Worm (Caenorhabditis elegans) whole organism, L3 larva: ENCODE results near the gene CC8.2.

Experiments
- ama-1 ChIP-seq: fragments of 150-350 bp; optimal IDR thresholded peaks from 2 replicates; lab custom pipeline; 2018
- ceh-16 ChIP-seq: sonication (generic microtip); optimal IDR thresholded peaks from 2 replicates; lab custom pipeline; 2017; ENCODE audit warnings: missing biosample characterization, missing genetic modification characterization
- ceh-28 ChIP-seq: fragments of 150-350 bp; optimal IDR thresholded peaks from 2 replicates; lab custom pipeline; 2014; ENCODE audit warnings: missing biosample characterization, missing genetic modification reagents, missing genetic modification characterization
- ceh-82 ChIP-seq: fragments of 150-350 bp; optimal IDR thresholded peaks from 2 replicates; lab custom pipeline; 2014; ENCODE audit warnings: missing biosample characterization, missing genetic modification characterization
- ceh-9 ChIP-seq: sonication (generic microtip); optimal IDR thresholded peaks from 2 replicates; lab custom pipeline; 2018; ENCODE audit warnings: missing biosample characterization, missing genetic modification characterization
- daf-12 ChIP-seq: fragments of 150-350 bp; optimal IDR thresholded peaks from 2 replicates; lab custom pipeline; 2014; ENCODE audit warnings: missing biosample characterization, missing genetic modification reagents, missing genetic modification characterization
- egl-27 ChIP-seq: sonication (generic microtip); optimal IDR thresholded peaks from 4 replicates; lab custom pipeline; 2017; ENCODE audit warnings: missing biosample characterization, missing genetic modification reagents, missing genetic modification characterization
- elt-2 ChIP-seq: sonication (generic microtip); optimal IDR thresholded peaks from 2 replicates; lab custom pipeline; 2016; ENCODE audit warnings: missing genetic modification reagents, mild to moderate bottlenecking, missing genetic modification characterization, missing compliant biosample characterization
- eor-1 ChIP-seq, 2 experiments: fragments of 150-350 bp; optimal IDR thresholded peaks; 2 replicates each; lab custom pipeline; 2014 to 2018; ENCODE audit warnings: missing biosample characterization in 2 of 2, missing genetic modification characterization in 2 of 2
- fkh-10 ChIP-seq: sonication (generic microtip); optimal IDR thresholded peaks from 2 replicates; lab custom pipeline; 2017; ENCODE audit warnings: missing biosample characterization, missing genetic modification reagents, missing genetic modification characterization
- fkh-2 ChIP-seq: fragments of 150-350 bp; optimal IDR thresholded peaks from 2 replicates; lab custom pipeline; 2014; ENCODE audit warnings: missing biosample characterization, missing genetic modification reagents, missing genetic modification characterization
- fos-1 ChIP-seq: fragments of 150-350 bp; optimal IDR thresholded peaks from 2 replicates; lab custom pipeline; 2014; ENCODE audit warnings: missing biosample characterization, missing genetic modification characterization
- jun-1 ChIP-seq: fragments of 150-350 bp; optimal IDR thresholded peaks from 2 replicates; lab custom pipeline; 2014; ENCODE audit warnings: missing biosample characterization, missing genetic modification reagents, missing genetic modification characterization
- lin-39 ChIP-seq: fragments of 150-350 bp; optimal IDR thresholded peaks from 2 replicates; lab custom pipeline; 2018; ENCODE audit warnings: missing biosample characterization, missing genetic modification reagents, missing genetic modification characterization
- lsy-12 ChIP-seq: sonication (generic microtip); optimal IDR thresholded peaks from 2 replicates; lab custom pipeline; 2016; ENCODE audit warnings: mild to moderate bottlenecking, missing genetic modification characterization, missing compliant biosample characterization
- mml-1 ChIP-seq: fragments of 150-350 bp; sonication (generic microtip); optimal IDR thresholded peaks from 3 replicates; lab custom pipeline; 2014; ENCODE audit warnings: missing biosample characterization, missing genetic modification characterization
- nhr-11 ChIP-seq: fragments of 150-350 bp; optimal IDR thresholded peaks from 2 replicates; lab custom pipeline; 2014; ENCODE audit warnings: missing biosample characterization, missing genetic modification characterization
- nhr-12 ChIP-seq: fragments of 150-350 bp; optimal IDR thresholded peaks from 2 replicates; lab custom pipeline; 2014; ENCODE audit warnings: missing biosample characterization, missing genetic modification characterization
- nhr-23 ChIP-seq: fragments of 150-350 bp; optimal IDR thresholded peaks from 2 replicates; lab custom pipeline; 2014; ENCODE audit warnings: missing biosample characterization, missing genetic modification reagents, missing genetic modification characterization
- nhr-237 ChIP-seq: fragments of 150-350 bp; optimal IDR thresholded peaks from 2 replicates; lab custom pipeline; 2014; ENCODE audit warnings: missing biosample characterization, missing genetic modification characterization
- nhr-28 ChIP-seq: fragments of 150-350 bp; optimal IDR thresholded peaks from 2 replicates; lab custom pipeline; 2014; ENCODE audit warnings: missing biosample characterization, missing genetic modification characterization
- nhr-43 ChIP-seq: sonication (generic microtip); optimal IDR thresholded peaks from 2 replicates; lab custom pipeline; 2016; ENCODE audit warnings: mild to moderate bottlenecking, missing genetic modification characterization, missing compliant biosample characterization; ENCODE audit not compliant: poor library complexity, severe bottlenecking
- nhr-67 ChIP-seq: fragments of 150-350 bp; optimal IDR thresholded peaks from 2 replicates; lab custom pipeline; 2014; ENCODE audit warnings: missing biosample characterization, missing genetic modification characterization
- nhr-76 ChIP-seq: fragments of 150-350 bp; sonication (generic microtip); optimal IDR thresholded peaks from 5 replicates; lab custom pipeline; 2014; ENCODE audit warnings: missing biosample characterization, missing genetic modification characterization
- pha-4 ChIP-seq: fragments of 150-350 bp; optimal IDR thresholded peaks from 2 replicates; lab custom pipeline; 2014; ENCODE audit warnings: missing biosample characterization, missing genetic modification reagents, missing genetic modification characterization
- pqm-1 ChIP-seq: fragments of 150-350 bp; optimal IDR thresholded peaks from 2 replicates; lab custom pipeline; 2017; ENCODE audit warnings: missing biosample characterization, missing genetic modification characterization, inconsistent platforms
- skn-1 ChIP-seq: fragments of 150-350 bp; optimal IDR thresholded peaks from 2 replicates; lab custom pipeline; 2014; ENCODE audit warnings: missing biosample characterization, missing genetic modification characterization
- snpc-4 ChIP-seq: fragments of 150-350 bp; optimal IDR thresholded peaks from 2 replicates; lab custom pipeline; 2014; ENCODE audit warnings: missing biosample characterization, missing genetic modification characterization
- unc-39 ChIP-seq: sonication (generic microtip); optimal IDR thresholded peaks from 4 replicates; lab custom pipeline; 2017; ENCODE audit warnings: missing biosample characterization, missing genetic modification characterization
- unc-62 ChIP-seq: fragments of 150-350 bp; sonication (generic microtip); optimal IDR thresholded peaks from 4 replicates; lab custom pipeline; 2014; ENCODE audit warnings: missing biosample characterization, missing genetic modification reagents, missing genetic modification characterization
- zag-1 ChIP-seq: fragments of 150-350 bp; optimal IDR thresholded peaks from 2 replicates; lab custom pipeline; 2014; ENCODE audit warnings: missing biosample characterization, missing genetic modification characterization
- ztf-11 ChIP-seq: fragments of 150-350 bp; optimal IDR thresholded peaks from 2 replicates; lab custom pipeline; 2014; ENCODE audit warnings: missing biosample characterization, missing genetic modification characterization
- ztf-4 ChIP-seq: fragments of 150-350 bp; optimal IDR thresholded peaks from 2 replicates; lab custom pipeline; 2014; ENCODE audit warnings: missing biosample characterization, missing genetic modification characterization

The CC8.2 gene

DNA sequence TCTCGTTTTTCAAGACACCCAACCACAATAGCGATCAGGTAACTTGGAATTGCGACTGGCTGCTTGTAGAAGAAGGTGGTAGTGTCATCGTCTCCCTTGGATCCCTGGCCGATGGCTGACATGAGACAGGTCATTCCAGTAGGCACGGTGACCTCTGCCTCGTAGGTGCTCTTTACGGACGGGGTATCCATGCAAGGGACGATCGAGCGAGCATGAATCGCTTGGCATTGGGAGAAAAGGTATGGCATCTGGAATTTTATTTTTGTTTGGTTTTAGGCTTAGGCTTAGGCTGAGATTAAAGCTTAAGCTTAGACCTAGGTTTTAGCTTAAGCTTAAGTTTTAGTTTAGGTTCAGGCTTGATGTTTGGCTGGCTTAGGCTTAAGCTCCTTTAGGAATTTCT, 37.5 kb downstream of the CC8.2 start:
- no peak for TF ChIP-seq nhr-67 (tag; lab: Kevin White, UChicago)
- no peak for TF ChIP-seq lsy-12 (tag; lab: Kevin White, UChicago)
- no peak for TF ChIP-seq nhr-28 (tag; lab: Kevin White, UChicago)

ce11 chrIV:3608547-3609222, 39.8 kb downstream of the CC8.2 start:
- no peak for TF ChIP-seq unc-39 (tag; lab: Kevin White, UChicago)
- no peak for TF ChIP-seq ama-1 (lab: Kevin White, UChicago)
- peak; percentile 18 for TF ChIP-seq elt-2 (tag; lab: Kevin White, UChicago)
- TF ChIP-seq ceh-82 = no peak
- TF ChIP-seq nhr-12 = no peak
- TF ChIP-seq snpc-4 = no peak
- TF ChIP-seq, all 47 proteins: peak for 1

DNA sequence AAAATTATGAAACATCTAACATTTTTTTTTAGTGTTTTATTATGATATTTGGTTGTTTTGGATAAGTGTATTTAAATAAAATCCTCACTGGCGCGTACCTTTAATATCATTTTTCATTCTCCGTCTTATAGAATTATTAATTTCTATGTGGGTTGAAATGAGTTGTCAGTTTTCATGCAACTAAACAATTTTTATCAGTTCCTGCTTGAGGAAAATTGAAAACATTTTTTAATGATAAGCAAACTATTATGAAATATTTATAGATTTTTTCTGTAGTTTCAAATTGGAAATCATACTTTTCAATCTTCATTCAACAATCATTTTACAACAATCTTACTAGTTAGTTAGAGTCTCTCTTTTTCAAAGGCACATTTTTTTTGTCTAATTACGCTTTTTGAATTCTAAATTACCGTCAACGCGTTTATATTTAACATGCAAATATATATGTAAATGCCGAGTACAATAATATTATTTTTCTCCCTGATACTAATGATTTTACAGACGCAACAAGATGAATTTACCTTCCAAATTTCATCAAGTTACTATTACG, 42.1 kb downstream of the CC8.2 start, which contains the start of the genes Y37E11B.10 and kgb-2:
Y37E11B.10 (minus strand) TSS at position 182 of the 550 bp plus-strand sequence.
kgb-2 (plus strand) TSS at position 500 of the 550 bp plus-strand sequence.
- TF ChIP-seq ztf-11 (tag; lab: Kevin White, UChicago) = no peak
- TF ChIP-seq elt-2 (tag; lab: Kevin White, UChicago) = peak; percentile 59
- TF ChIP-seq unc-62 = no peak
- TF ChIP-seq ceh-16 (tag; lab: Kevin White, UChicago) = no peak
- TF ChIP-seq mml-1 (tag; lab: Kevin White, UChicago) = no peak
- no peak for TF ChIP-seq zag-1

ce11 chrIV:3604104-3604503, 44.4 kb downstream of the CC8.2 start:
- TF ChIP-seq ceh-28 (no peak), nhr-12 (no peak), elt-2 (tag; lab: Kevin White, UChicago) (no peak), egl-27 (no peak), fkh-2 (tag; lab: Kevin White, UChicago) (no peak), unc-62 (no peak), ama-1 (lab: Kevin White, UChicago) (no peak)

DNA sequence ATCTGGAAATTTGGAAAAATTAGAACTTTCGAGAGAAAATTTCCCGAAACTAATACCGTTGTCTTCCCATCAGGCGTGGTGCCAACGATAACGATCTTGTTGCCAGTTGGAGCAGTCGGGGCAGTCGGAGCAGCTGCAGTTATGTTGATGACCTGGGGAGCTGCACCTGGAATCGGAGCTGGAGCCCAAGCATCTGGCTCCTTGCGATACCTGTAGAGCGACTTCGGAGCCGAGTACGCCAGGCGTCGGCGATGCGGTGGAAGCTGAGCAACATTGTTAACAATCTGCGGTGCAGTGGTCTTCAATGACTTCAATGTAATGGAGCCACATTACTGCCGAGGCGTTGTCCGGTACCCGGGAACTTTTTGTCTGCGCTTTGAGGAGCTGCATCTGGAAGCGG, 46.6 kb downstream of the CC8.2 start:
- TF ChIP-seq eor-1 (tag; optimal IDR thresholded peaks at IDR 0.05; lab: Kevin White, UChicago) (no peak), lin-39 (tag; lab: Kevin White, UChicago) (no peak), ztf-4 (tag; lab: Kevin White, UChicago) (no peak), zag-1 (no peak), pha-4 (no peak), ceh-9 (tag; lab: Kevin White, UChicago) (no peak), unc-62 (no peak), jun-1 (tag; lab: Kevin White, UChicago) (no peak), nhr-76 (tag; lab: Kevin White, UChicago) (no peak), elt-2 (tag; lab: Kevin White, UChicago) (no peak), fkh-10 (no peak), unc-39 (tag; lab: Kevin White, UChicago) (no peak), ztf-11 (tag; lab: Kevin White, UChicago) (no peak), ama-1 (lab: Kevin White, UChicago) (no peak)

- TF ChIP-seq eor-1 (tag; optimal IDR thresholded peaks at IDR 0.05; lab: Kevin White, UChicago) (no peak), nhr-11 (tag; lab: Kevin White, UChicago) (no peak), daf-12 (tag; lab: Kevin White, UChicago) (no peak), nhr-76 (tag; lab: Kevin White, UChicago) (no peak), ceh-9 (tag; lab: Kevin White, UChicago) (no peak), skn-1 (no peak), snpc-4 (no peak), nhr-23 (tag; lab: Kevin White, UChicago) (no peak), zag-1 (no peak), ceh-82 (no peak), nhr-12 (no peak), nhr-237 (no peak), fkh-10 (no peak), ztf-4 (tag; lab: Kevin White, UChicago) (no peak), fos-1 (no peak), pqm-1 (no peak), nhr-43 (tag; lab: Kevin White, UChicago) (no peak)
These were observed 48.5 kb downstream of the CC8.2 start, which contains the start of gene Y37E11B.7 for ce11 chrIV:3599958-3600357. Y37E11B.7 (minus strand) TSS chrIV:3600164.
